Worm (Caenorhabditis elegans) whole organism, late embryonic: Measurements from ENCODE around the gene F29F11.20.

ENCODE experiments used
- K02D7.2 ChIP-seq: sonication (generic microtip); optimal IDR thresholded peaks from 2 replicates; lab custom pipeline; 2017; ENCODE audit warnings: mild to moderate bottlenecking, missing genetic modification characterization, missing compliant biosample characterization
- ama-1 ChIP-seq: fragments of 150-350 bp; optimal IDR thresholded peaks from 2 replicates; lab custom pipeline; 2014
- ceh-9 ChIP-seq: sonication (generic microtip); optimal IDR thresholded peaks from 2 replicates; lab custom pipeline; 2016; ENCODE audit warnings: mild to moderate bottlenecking, missing genetic modification characterization, inconsistent platforms, missing compliant biosample characterization
- dve-1 ChIP-seq: sonication (generic microtip); optimal IDR thresholded peaks from 2 replicates; lab custom pipeline; 2017; ENCODE audit warnings: antibody characterized with exemption, mild to moderate bottlenecking, missing genetic modification characterization, missing compliant biosample characterization
- eyg-1 ChIP-seq: sonication (generic microtip); optimal IDR thresholded peaks from 2 replicates; lab custom pipeline; 2016; ENCODE audit warnings: missing genotype, missing genetic modification characterization, missing compliant biosample characterization
- fkh-10 ChIP-seq: fragments of 150-350 bp; optimal IDR thresholded peaks from 2 replicates; lab custom pipeline; 2014; ENCODE audit warnings: missing biosample characterization, missing genetic modification reagents, missing genetic modification characterization
- nfya-1 ChIP-seq: sonication (generic microtip); optimal IDR thresholded peaks from 2 replicates; lab custom pipeline; 2017; ENCODE audit warnings: missing genetic modification characterization, mild to moderate bottlenecking, missing compliant biosample characterization, antibody characterized with exemption, moderate library complexity
- pat-9 ChIP-seq: fragments of 200-800 bp; sonication (Bioruptor generic); optimal IDR thresholded peaks from 2 replicates; lab custom pipeline; 2018; ENCODE audit warnings: mild to moderate bottlenecking, missing genetic modification characterization, moderate library complexity, missing compliant biosample characterization
- rnt-1 ChIP-seq: sonication (generic microtip); optimal IDR thresholded peaks from 2 replicates; lab custom pipeline; 2016; ENCODE audit warnings: missing genetic modification characterization, missing compliant biosample characterization
- tbx-2 ChIP-seq: sonication (generic microtip); optimal IDR thresholded peaks from 2 replicates; lab custom pipeline; 2016; ENCODE audit warnings: missing genetic modification characterization, missing compliant biosample characterization

DNA sequence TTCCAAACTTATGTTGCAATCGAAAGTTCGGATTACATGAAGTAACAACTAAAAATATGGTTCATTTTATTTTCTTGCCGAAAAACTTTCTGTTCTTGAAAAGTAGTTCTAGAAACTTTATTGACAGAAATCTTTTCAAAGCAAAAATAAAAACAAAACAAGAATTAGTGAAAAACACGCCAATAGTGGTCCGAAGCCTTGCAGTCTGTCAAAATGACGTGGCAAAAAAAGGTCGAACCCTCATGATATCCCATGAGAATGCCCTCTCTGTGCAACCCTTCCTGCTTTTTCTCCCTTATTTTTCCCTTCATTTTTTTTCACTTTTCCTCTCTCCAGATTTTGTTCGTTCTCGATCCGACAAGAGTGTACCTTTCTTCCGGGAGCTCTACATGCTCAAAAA lies 11.4 kb downstream of the F29F11.20 start:
- TF ChIP-seq dve-1 (tag; lab: Kevin White, UChicago), result no peak
- no peak for TF ChIP-seq tbx-2 (tag; lab: Kevin White, UChicago)
- TF ChIP-seq ama-1 (lab: Kevin White, UChicago), result no peak
- TF ChIP-seq ceh-9, result no peak
- TF ChIP-seq nfya-1 (tag; lab: Kevin White, UChicago), result no peak
- TF ChIP-seq pat-9 (tag; lab: Kevin White, UChicago), result no peak
- no peak for TF ChIP-seq fkh-10 (GFP tag; lab: Kevin White, UChicago)
- TF ChIP-seq rnt-1 (tag; lab: Kevin White, UChicago), result no peak
- TF ChIP-seq eyg-1 (tag; lab: Kevin White, UChicago), result no peak
- no peak for TF ChIP-seq K02D7.2 (tag; lab: Kevin White, UChicago)
